Worm (Caenorhabditis elegans) whole organism, early embryonic: ENCODE data around the gene F14H3.15.

Experiments used
- B0310.2 ChIP-seq: sonication (generic microtip); optimal IDR thresholded peaks from 2 replicates; lab custom pipeline; 2016; ENCODE audit warnings: mild to moderate bottlenecking, missing genetic modification characterization, missing compliant biosample characterization
- F13C5.2 ChIP-seq: sonication (generic microtip); optimal IDR thresholded peaks from 2 replicates; lab custom pipeline; 2017; ENCODE audit warnings: mild to moderate bottlenecking, missing genetic modification characterization, inconsistent platforms, missing compliant biosample characterization
- aly-1 ChIP-seq: sonication (generic microtip); optimal IDR thresholded peaks from 2 replicates; lab custom pipeline; 2016; ENCODE audit warnings: missing genetic modification characterization, missing compliant biosample characterization
- ama-1 ChIP-seq: fragments of 150-350 bp; optimal IDR thresholded peaks from 2 replicates; lab custom pipeline; 2014
- ceh-13 ChIP-seq: fragments of 200-800 bp; sonication (Bioruptor generic); optimal IDR thresholded peaks from 2 replicates; lab custom pipeline; 2018; ENCODE audit warnings: mild to moderate bottlenecking, missing genetic modification characterization, missing compliant biosample characterization
- ceh-36 ChIP-seq: sonication (generic microtip); optimal IDR thresholded peaks from 2 replicates; lab custom pipeline; 2016; ENCODE audit warnings: missing genetic modification characterization, inconsistent platforms, missing compliant biosample characterization
- ets-7 ChIP-seq: sonication (generic microtip); optimal IDR thresholded peaks from 2 replicates; lab custom pipeline; 2016; ENCODE audit warnings: missing genotype, missing genetic modification characterization, missing compliant biosample characterization
- flt-1 ChIP-seq: fragments of 200-800 bp; sonication (Bioruptor generic); IDR thresholded peaks from 2 replicates; pipeline ENCODE4 v1.3.6; 2022; ENCODE audit warnings: missing genetic modification characterization, missing compliant biosample characterization
- hmbx-1 ChIP-seq: sonication (generic microtip); optimal IDR thresholded peaks from 2 replicates; lab custom pipeline; 2016; ENCODE audit warnings: mild to moderate bottlenecking, missing genetic modification characterization, missing compliant biosample characterization
- hmg-4 ChIP-seq: fragments of 200-800 bp; sonication (Bioruptor generic); optimal IDR thresholded peaks from 2 replicates; lab custom pipeline; 2018; ENCODE audit warnings: mild to moderate bottlenecking, missing genetic modification characterization, missing compliant biosample characterization
- hnd-1 ChIP-seq: sonication (generic microtip); optimal IDR thresholded peaks from 2 replicates; lab custom pipeline; 2016; ENCODE audit warnings: missing genetic modification characterization, missing compliant biosample characterization
- pes-1 ChIP-seq: fragments of 200-800 bp; sonication (Bioruptor generic); IDR thresholded peaks from 2 replicates; pipeline ENCODE4 v1.3.6; 2022; ENCODE audit warnings: missing genetic modification reagents, missing genetic modification characterization, missing compliant biosample characterization
- scrt-1 ChIP-seq: fragments of 200-800 bp; sonication (Bioruptor generic); IDR thresholded peaks from 2 replicates; pipeline ENCODE4 v1.3.6; 2022; ENCODE audit warnings: missing genetic modification characterization, missing compliant biosample characterization
- sea-1 ChIP-seq: fragments of 200-800 bp; sonication (Bioruptor generic); conservative IDR thresholded peaks from 2 replicates; pipeline ENCODE4 v1.3.6; 2022; ENCODE audit warnings: missing genetic modification characterization, missing compliant biosample characterization
- tbx-11 ChIP-seq: fragments of 200-800 bp; sonication (Bioruptor generic); IDR thresholded peaks from 2 replicates; pipeline ENCODE4 v1.3.6; 2022; ENCODE audit warnings: missing genetic modification characterization, missing compliant biosample characterization
- tbx-37 ChIP-seq: fragments of 200-800 bp; sonication (Bioruptor generic); conservative IDR thresholded peaks from 2 replicates; pipeline ENCODE4 v1.3.6; 2022; ENCODE audit warnings: missing genetic modification reagents, missing genetic modification characterization, missing compliant biosample characterization
- tra-4 ChIP-seq: sonication (generic microtip); optimal IDR thresholded peaks from 2 replicates; lab custom pipeline; 2017; ENCODE audit warnings: missing genetic modification characterization, missing compliant biosample characterization

The F14H3.15 gene

DNA sequence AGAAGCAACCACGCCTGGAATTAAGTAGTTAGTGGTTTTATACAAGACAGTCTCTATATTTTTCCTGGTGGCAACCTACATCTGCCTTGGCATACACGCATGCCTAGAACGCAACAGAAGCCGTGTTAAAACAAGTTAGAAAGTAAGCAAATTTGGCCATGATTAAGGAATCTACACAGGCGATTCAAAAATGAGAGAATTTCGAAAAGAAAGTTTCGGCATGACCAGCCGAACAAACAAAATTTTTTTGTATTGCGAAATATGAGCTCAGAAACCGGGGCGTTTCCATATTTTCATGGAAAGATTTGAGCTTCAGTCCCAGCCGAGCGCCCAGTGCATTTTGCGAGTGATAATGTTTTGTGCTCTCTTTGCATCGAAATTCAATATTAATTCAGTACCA is at the start of gene F14H3.15:
Gene F14H3.15, minus strand, starts transcription at position 101 of the 400 bp plus-strand sequence.
- TF ChIP-seq sea-1 (GFP tag; lab: Robert Waterston, UW), result no peak

DNA sequence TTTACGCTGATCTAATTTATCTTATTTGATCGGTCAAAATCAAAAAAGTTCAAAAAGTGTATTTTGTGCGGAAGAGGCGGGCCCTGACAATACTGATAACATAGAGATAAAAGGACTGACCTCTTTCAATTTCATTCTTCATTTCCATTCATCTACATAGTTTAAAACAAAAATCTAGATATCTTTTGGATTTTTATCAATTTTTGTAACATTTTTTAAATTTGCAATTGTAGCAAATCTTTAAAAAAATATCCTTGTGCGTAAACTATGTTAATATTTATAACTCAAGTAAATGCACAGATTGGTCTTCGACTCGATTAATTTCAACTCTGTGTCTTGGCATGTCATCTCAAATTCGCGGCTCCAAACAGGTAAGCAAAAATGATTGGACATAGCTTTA is 43.6 kb upstream of the F14H3.15 start, which contains the start of gene argk-1:
Gene argk-1, plus strand, starts transcription at position 301 of the 400 bp plus-strand sequence.
- TF ChIP-seq B0310.2 (no peak), hmg-4 (GFP tag; lab: Kevin White, UChicago) (no peak), ama-1 (no peak), tbx-37 (GFP tag; lab: Robert Waterston, UW) (no peak), aly-1 (tag; lab: Kevin White, UChicago) (no peak), pes-1 (GFP tag; lab: Robert Waterston, UW) (no peak), hnd-1 (tag; lab: Kevin White, UChicago) (no peak)

DNA sequence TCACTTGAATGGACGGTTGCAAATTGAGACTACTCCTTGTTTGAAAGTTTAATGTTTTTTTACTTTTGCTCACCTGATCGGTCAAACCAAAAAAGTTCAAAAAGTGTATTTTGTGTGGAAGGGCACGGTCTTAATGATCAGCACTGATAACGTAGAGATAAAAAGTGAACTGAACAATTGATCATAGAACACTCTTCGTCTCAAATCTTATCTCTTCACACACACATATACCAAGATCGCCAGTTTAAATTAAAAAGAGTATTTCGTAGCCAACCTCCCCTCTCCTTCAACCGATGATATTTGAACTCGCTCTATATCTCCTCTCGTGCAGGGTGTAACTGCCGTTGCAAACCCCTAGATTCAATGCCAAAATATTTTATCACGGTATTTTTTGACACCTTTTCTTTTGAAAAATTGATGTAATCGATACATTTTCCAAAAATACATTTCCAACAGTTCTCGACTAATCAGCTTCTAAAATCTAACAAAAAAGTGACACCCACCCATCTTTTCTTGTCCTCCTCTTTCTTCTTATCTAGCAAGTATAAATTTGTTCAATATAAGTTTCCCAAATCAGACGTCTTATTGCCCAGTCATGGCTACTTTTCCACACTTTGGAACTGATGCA is 40.2 kb upstream of the F14H3.15 start, which contains the start of gene cth-1:
Gene cth-1, plus strand, starts transcription at position 578 of the 628 bp plus-strand sequence.
- TF ChIP-seq tra-4 (tag; lab: Kevin White, UChicago), result no peak

DNA sequence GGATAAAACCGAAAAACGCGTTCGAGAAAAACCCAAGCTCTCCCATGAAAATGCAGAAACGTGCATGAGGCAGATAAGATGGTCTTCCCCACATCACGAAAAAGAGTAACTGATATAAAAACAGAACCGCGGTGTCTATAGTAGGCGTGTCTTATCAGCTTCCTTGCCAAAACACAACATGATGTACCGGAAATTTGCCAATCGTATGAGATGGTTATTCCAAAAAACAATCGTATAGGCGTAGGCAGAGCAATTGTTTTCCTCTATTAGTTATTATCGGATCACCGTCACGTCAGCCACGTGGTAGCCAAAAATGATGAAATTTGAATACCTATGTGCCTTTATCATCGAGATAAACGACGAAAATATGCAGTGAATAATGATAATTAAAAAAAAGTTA is 39.4 kb upstream of the F14H3.15 start, which contains the start of gene str-7:
Gene str-7, minus strand, starts transcription at position 101 of the 400 bp plus-strand sequence.
- TF ChIP-seq ceh-36 (tag; lab: Kevin White, UChicago) (no peak), hmg-4 (GFP tag; lab: Kevin White, UChicago) (no peak), tbx-11 (GFP tag; lab: Robert Waterston, UW) (no peak), ceh-13 (GFP tag; lab: Kevin White, UChicago) (no peak), F13C5.2 (no peak), hnd-1 (tag; lab: Kevin White, UChicago) (no peak), pes-1 (GFP tag; lab: Robert Waterston, UW) (no peak), ets-7 (tag; lab: Kevin White, UChicago) (no peak), flt-1 (GFP tag; lab: Robert Waterston, UW) (no peak), B0310.2 (no peak), ama-1 (no peak), sea-1 (GFP tag; lab: Robert Waterston, UW) (no peak), scrt-1 (GFP tag; lab: Robert Waterston, UW) (no peak), tra-4 (tag; lab: Kevin White, UChicago) (no peak), tbx-37 (GFP tag; lab: Robert Waterston, UW) (no peak), aly-1 (tag; lab: Kevin White, UChicago) (no peak), hmbx-1 (no peak)

DNA sequence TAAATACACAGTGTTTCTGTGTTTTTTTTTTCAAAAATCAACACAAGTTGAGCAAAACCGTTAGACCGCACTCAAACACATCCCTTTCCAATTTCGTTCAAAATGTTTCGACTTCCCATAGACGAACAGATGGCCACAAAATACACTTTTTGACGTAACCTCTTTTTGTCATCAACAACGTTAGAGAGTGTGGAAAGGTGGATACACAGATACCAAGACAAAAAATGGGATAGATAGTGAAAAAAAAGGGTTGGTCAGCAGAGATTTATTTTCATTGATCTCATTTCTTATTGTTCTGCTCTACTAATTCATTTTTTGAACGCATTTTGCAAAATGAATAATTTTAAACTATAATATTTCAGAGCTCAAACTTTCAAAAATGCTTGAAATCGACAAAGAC is 34.8 kb upstream of the F14H3.15 start:
- no peak for TF ChIP-seq ceh-36 (tag; lab: Kevin White, UChicago)
- TF ChIP-seq ama-1, result no peak
- TF ChIP-seq hnd-1 (tag; lab: Kevin White, UChicago), result no peak
- TF ChIP-seq ceh-13 (GFP tag; lab: Kevin White, UChicago), result no peak
- TF ChIP-seq tbx-11 (GFP tag; lab: Robert Waterston, UW), result no peak
- no peak for TF ChIP-seq tbx-37 (GFP tag; lab: Robert Waterston, UW)
- no peak for TF ChIP-seq hmg-4 (GFP tag; lab: Kevin White, UChicago)
- no peak for TF ChIP-seq scrt-1 (GFP tag; lab: Robert Waterston, UW)
- TF ChIP-seq pes-1 (GFP tag; lab: Robert Waterston, UW), result no peak
- no peak for TF ChIP-seq ets-7 (tag; lab: Kevin White, UChicago)
- TF ChIP-seq F13C5.2, result no peak
- no peak for TF ChIP-seq hmbx-1
- no peak for TF ChIP-seq B0310.2
- TF ChIP-seq tra-4 (tag; lab: Kevin White, UChicago), result no peak
- no peak for TF ChIP-seq flt-1 (GFP tag; lab: Robert Waterston, UW)
- no peak for TF ChIP-seq sea-1 (GFP tag; lab: Robert Waterston, UW)
- TF ChIP-seq aly-1 (tag; lab: Kevin White, UChicago), result no peak

DNA sequence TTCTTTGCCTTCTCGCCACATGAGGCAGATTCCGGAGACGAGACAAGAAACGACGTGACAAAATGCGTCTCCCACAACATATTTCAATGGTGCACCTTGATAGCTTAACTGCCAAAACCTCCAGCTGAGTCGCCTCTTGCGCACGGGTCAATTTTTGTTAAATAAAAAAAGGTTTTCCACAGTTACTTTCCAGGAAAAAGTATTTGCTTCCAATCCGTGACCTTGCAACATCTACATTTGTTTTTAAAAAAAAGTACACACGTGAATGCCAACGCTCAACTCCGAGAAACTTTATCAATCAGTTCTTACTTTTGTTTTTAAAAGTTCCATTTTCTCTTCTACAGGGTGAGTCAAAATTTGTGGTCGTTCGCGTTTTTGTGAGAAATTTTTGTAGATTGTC is 34.2 kb upstream of the F14H3.15 start, which contains the start of gene F22B8.7:
Gene F22B8.7, plus strand, starts transcription at position 301 of the 400 bp plus-strand sequence.
- TF ChIP-seq aly-1 (tag; lab: Kevin White, UChicago), result no peak

DNA sequence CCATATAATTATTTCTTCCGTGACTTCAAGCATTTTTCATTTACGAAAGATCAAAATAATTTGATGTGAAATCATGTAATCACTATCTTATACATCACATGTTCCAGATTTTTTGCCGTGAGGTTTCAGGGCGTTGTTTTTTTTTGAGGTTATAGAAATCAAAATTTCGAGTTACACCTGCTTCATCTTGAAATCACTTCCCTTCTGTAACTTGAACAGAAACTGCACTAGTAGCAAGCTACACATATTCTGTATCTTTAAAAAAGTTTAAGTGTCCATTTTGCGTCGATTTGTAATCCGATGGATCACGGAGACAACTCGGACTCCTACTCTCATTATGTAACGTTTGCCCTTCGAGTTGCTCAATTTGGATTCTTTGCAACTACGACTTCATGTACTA is 30.6 kb upstream of the F14H3.15 start, which contains the start of gene F22B8.3:
Gene F22B8.3, plus strand, starts transcription at position 301 of the 400 bp plus-strand sequence.
- no peak for TF ChIP-seq pes-1 (GFP tag; lab: Robert Waterston, UW)
- no peak for TF ChIP-seq tbx-37 (GFP tag; lab: Robert Waterston, UW)
- TF ChIP-seq ceh-13 (GFP tag; lab: Kevin White, UChicago), result no peak
- no peak for TF ChIP-seq tra-4 (tag; lab: Kevin White, UChicago)
- no peak for TF ChIP-seq aly-1 (tag; lab: Kevin White, UChicago)
- no peak for TF ChIP-seq sea-1 (GFP tag; lab: Robert Waterston, UW)
- no peak for TF ChIP-seq hmg-4 (GFP tag; lab: Kevin White, UChicago)
- TF ChIP-seq ama-1, result no peak
- TF ChIP-seq flt-1 (GFP tag; lab: Robert Waterston, UW), result no peak
- no peak for TF ChIP-seq tbx-11 (GFP tag; lab: Robert Waterston, UW)

DNA sequence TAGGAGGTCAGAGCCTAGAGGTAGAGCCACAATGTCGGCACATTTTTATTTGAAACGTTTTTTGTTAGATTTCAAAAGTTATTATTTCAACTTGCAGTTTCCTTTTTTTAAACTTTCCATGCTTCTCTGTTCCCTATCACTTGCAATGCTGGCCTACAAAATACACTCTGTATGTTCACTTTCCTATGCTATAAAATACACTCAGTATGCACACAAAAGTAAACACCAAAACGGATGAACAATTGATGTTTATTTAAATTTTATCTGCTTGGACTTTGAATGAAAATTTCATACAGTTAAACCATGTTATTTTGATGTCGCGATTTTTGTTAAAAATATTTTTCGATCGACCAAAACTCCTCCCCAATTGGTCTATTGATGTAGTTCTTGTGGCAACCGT is 20.6 kb upstream of the F14H3.15 start:
- TF ChIP-seq tbx-37 (GFP tag; lab: Robert Waterston, UW), result no peak
- no peak for TF ChIP-seq ets-7 (tag; lab: Kevin White, UChicago)
- TF ChIP-seq sea-1 (GFP tag; lab: Robert Waterston, UW), result no peak
- TF ChIP-seq scrt-1 (GFP tag; lab: Robert Waterston, UW), result no peak
- no peak for TF ChIP-seq hmbx-1
- no peak for TF ChIP-seq ceh-36 (tag; lab: Kevin White, UChicago)
- TF ChIP-seq pes-1 (GFP tag; lab: Robert Waterston, UW), result no peak
- TF ChIP-seq hmg-4 (GFP tag; lab: Kevin White, UChicago), result no peak
- TF ChIP-seq F13C5.2, result no peak
- no peak for TF ChIP-seq tra-4 (tag; lab: Kevin White, UChicago)
- no peak for TF ChIP-seq flt-1 (GFP tag; lab: Robert Waterston, UW)
- TF ChIP-seq B0310.2, result no peak
- no peak for TF ChIP-seq ceh-13 (GFP tag; lab: Kevin White, UChicago)
- no peak for TF ChIP-seq aly-1 (tag; lab: Kevin White, UChicago)
- TF ChIP-seq ama-1, result no peak
- TF ChIP-seq tbx-11 (GFP tag; lab: Robert Waterston, UW), result no peak
- TF ChIP-seq hnd-1 (tag; lab: Kevin White, UChicago), result no peak
